Worm (Caenorhabditis elegans) whole organism, L4 larva: ENCODE results near the gene ZK816.3.

Experiments used
- F10B5.3 ChIP-seq: sonication (generic microtip); optimal IDR thresholded peaks from 2 replicates; lab custom pipeline; 2016; ENCODE audit warnings: mild to moderate bottlenecking, missing genetic modification characterization, missing compliant biosample characterization
- F49E8.2 ChIP-seq: sonication (generic microtip); optimal IDR thresholded peaks from 2 replicates; lab custom pipeline; 2016; ENCODE audit warnings: missing compliant biosample characterization, mild to moderate bottlenecking, missing genetic modification characterization, borderline replicate concordance
- Y48G9A.11 ChIP-seq: fragments of 200-800 bp; sonication (Bioruptor generic); IDR thresholded peaks from 2 replicates; pipeline ENCODE4 v1.3.6; 2022; ENCODE audit warnings: missing genetic modification reagents, missing genetic modification characterization, missing compliant biosample characterization
- Y5F2A.4 ChIP-seq: fragments of 200-800 bp; sonication (Bioruptor generic); optimal IDR thresholded peaks from 2 replicates; lab custom pipeline; 2018; ENCODE audit warnings: mild to moderate bottlenecking, missing genetic modification characterization, missing compliant biosample characterization
- ZK546.5 ChIP-seq, 2 experiments: sonication (generic microtip); optimal IDR thresholded peaks; 2 replicates each; lab custom pipeline; 2017; ENCODE audit warnings: missing biosample characterization in 2 of 2, missing genetic modification characterization in 2 of 2
- aha-1 ChIP-seq: fragments of 150-350 bp; peaks from one replicate; lab custom pipeline; 2014; ENCODE audit warnings: missing biosample characterization, missing genetic modification characterization
- ama-1 ChIP-seq: fragments of 150-350 bp; optimal IDR thresholded peaks from 2 replicates; lab custom pipeline; 2014; ENCODE audit warnings: inconsistent platforms, mixed read lengths
- attf-4 ChIP-seq: sonication (generic microtip); optimal IDR thresholded peaks from 3 replicates; lab custom pipeline; 2017; ENCODE audit warnings: missing biosample characterization, missing genetic modification characterization
- ceh-44 ChIP-seq: fragments of 200-800 bp; sonication (Bioruptor generic); IDR thresholded peaks from 2 replicates; pipeline ENCODE4 v1.3.6; 2022; ENCODE audit warnings: missing genetic modification reagents, missing genetic modification characterization, missing compliant biosample characterization
- ceh-62 ChIP-seq: sonication (generic microtip); optimal IDR thresholded peaks from 2 replicates; lab custom pipeline; 2017; ENCODE audit warnings: missing biosample characterization, missing genetic modification characterization
- ctbp-1 ChIP-seq: fragments of 200-800 bp; sonication (Bioruptor generic); IDR thresholded peaks from 2 replicates; pipeline ENCODE4 v1.3.6; 2022; ENCODE audit warnings: missing genetic modification reagents, missing genetic modification characterization, missing compliant biosample characterization
- daf-12 ChIP-seq: fragments of 150-350 bp; optimal IDR thresholded peaks from 2 replicates; lab custom pipeline; 2014; ENCODE audit warnings: missing biosample characterization, missing genetic modification reagents, missing genetic modification characterization
- daf-16 ChIP-seq, 3 experiments: sonication (generic microtip); optimal IDR thresholded peaks; 2 replicates each; lab custom pipeline; 2016 to 2017; ENCODE audit warnings: missing genetic modification characterization in 3 of 3, missing genetic modification reagents in 3 of 3, mild to moderate bottlenecking in 2 of 3, missing compliant biosample characterization in 2 of 3, missing biosample characterization in 1 of 3, moderate library complexity in 1 of 3
- daf-19 ChIP-seq: fragments of 200-800 bp; sonication (Bioruptor generic); conservative IDR thresholded peaks from 2 replicates; pipeline ENCODE4 v1.3.6; 2022; ENCODE audit warnings: missing genetic modification characterization, missing compliant biosample characterization
- daf-8 ChIP-seq: fragments of 200-800 bp; sonication (Bioruptor generic); IDR thresholded peaks from 2 replicates; pipeline ENCODE4 v1.3.6; 2022; ENCODE audit warnings: missing genetic modification characterization, missing compliant biosample characterization
- dmd-6 ChIP-seq: fragments of 200-800 bp; sonication (Bioruptor generic); IDR thresholded peaks from 2 replicates; pipeline ENCODE4 v1.3.6; 2022; ENCODE audit warnings: missing genetic modification reagents, missing genetic modification characterization, missing compliant biosample characterization
- dmd-8 ChIP-seq: fragments of 200-800 bp; sonication (Bioruptor generic); IDR thresholded peaks from 2 replicates; pipeline ENCODE4 v1.3.6; 2022; ENCODE audit warnings: missing genetic modification characterization, missing compliant biosample characterization
- dpl-1 ChIP-seq: fragments of 150-350 bp; optimal IDR thresholded peaks from 2 replicates; lab custom pipeline; 2014; ENCODE audit warnings: missing biosample characterization, missing genetic modification reagents, missing genetic modification characterization
- duxl-1 ChIP-seq: sonication (generic microtip); optimal IDR thresholded peaks from 2 replicates; lab custom pipeline; 2016; ENCODE audit warnings: mild to moderate bottlenecking, missing genetic modification characterization, moderate library complexity, missing compliant biosample characterization; ENCODE audit not compliant: poor library complexity
- dve-1 ChIP-seq: sonication (generic microtip); optimal IDR thresholded peaks from 2 replicates; lab custom pipeline; 2017; ENCODE audit warnings: antibody characterized with exemption, mild to moderate bottlenecking, missing genetic modification characterization, missing compliant biosample characterization; ENCODE audit not compliant: insufficient read depth
- egl-27 ChIP-seq: sonication (generic microtip); optimal IDR thresholded peaks from 3 replicates; lab custom pipeline; 2017; ENCODE audit warnings: missing biosample characterization, missing genetic modification reagents, missing genetic modification characterization
- fkh-10 ChIP-seq: fragments of 150-350 bp; optimal IDR thresholded peaks from 2 replicates; lab custom pipeline; 2014; ENCODE audit warnings: missing biosample characterization, missing genetic modification reagents, missing genetic modification characterization
- lin-15B ChIP-seq: fragments of 150-350 bp; sonication (generic microtip); optimal IDR thresholded peaks from 3 replicates; lab custom pipeline; 2014; ENCODE audit warnings: missing biosample characterization, missing genetic modification characterization
- madf-5 ChIP-seq, 2 experiments: fragments of 200-800 bp; sonication (Bioruptor generic); IDR thresholded peaks; 2 replicates each; pipeline ENCODE4 v1.3.6; 2022; ENCODE audit warnings: missing compliant biosample characterization in 2 of 2, missing genetic modification characterization in 2 of 2
- madf-9 ChIP-seq: fragments of 200-800 bp; sonication (Bioruptor generic); conservative IDR thresholded peaks from 2 replicates; pipeline ENCODE4 v1.3.6; 2022; ENCODE audit warnings: missing genetic modification reagents, missing genetic modification characterization, missing compliant biosample characterization
- mxl-2 ChIP-seq: fragments of 200-800 bp; sonication (Bioruptor generic); conservative IDR thresholded peaks from 2 replicates; pipeline ENCODE4 v1.3.6; 2022; ENCODE audit warnings: missing genetic modification reagents, missing genetic modification characterization, missing compliant biosample characterization
- mxl-3 ChIP-seq: fragments of 200-800 bp; sonication (Bioruptor generic); optimal IDR thresholded peaks from 2 replicates; lab custom pipeline; 2018; ENCODE audit warnings: mild to moderate bottlenecking, missing genetic modification characterization, missing compliant biosample characterization
- nhr-28 ChIP-seq: fragments of 150-350 bp; optimal IDR thresholded peaks from 2 replicates; lab custom pipeline; 2014; ENCODE audit warnings: missing biosample characterization, missing genetic modification characterization
- nhr-41 ChIP-seq: fragments of 200-800 bp; sonication (Bioruptor generic); IDR thresholded peaks from 2 replicates; pipeline ENCODE4 v1.3.6; 2022; ENCODE audit warnings: missing genetic modification reagents, missing genetic modification characterization, missing compliant biosample characterization
- nhr-42 ChIP-seq: fragments of 200-800 bp; sonication (Bioruptor generic); IDR thresholded peaks from 2 replicates; pipeline ENCODE4 v1.3.6; 2022; ENCODE audit warnings: missing genetic modification characterization, missing compliant biosample characterization
- nhr-48 ChIP-seq: sonication (generic microtip); optimal IDR thresholded peaks from 2 replicates; lab custom pipeline; 2016; ENCODE audit warnings: mild to moderate bottlenecking, missing genetic modification characterization, missing compliant biosample characterization
- nhr-6 ChIP-seq: fragments of 150-350 bp; optimal IDR thresholded peaks from 2 replicates; lab custom pipeline; 2014; ENCODE audit warnings: missing biosample characterization, missing genetic modification characterization
- nhr-77 ChIP-seq: fragments of 150-350 bp; optimal IDR thresholded peaks from 2 replicates; lab custom pipeline; 2014; ENCODE audit warnings: missing biosample characterization, missing genetic modification characterization
- php-3 ChIP-seq: fragments of 200-800 bp; sonication (Bioruptor generic); IDR thresholded peaks from 2 replicates; pipeline ENCODE4 v1.3.6; 2022; ENCODE audit warnings: missing genetic modification reagents, missing genetic modification characterization, missing compliant biosample characterization
- pqm-1 ChIP-seq: sonication (generic microtip); optimal IDR thresholded peaks from 2 replicates; lab custom pipeline; 2017; ENCODE audit warnings: missing biosample characterization, missing genetic modification characterization
- saeg-2 ChIP-seq: fragments of 200-800 bp; sonication (Bioruptor generic); IDR thresholded peaks from 2 replicates; pipeline ENCODE4 v1.3.6; 2022; ENCODE audit warnings: missing genetic modification reagents, missing genetic modification characterization, missing compliant biosample characterization
- set-16 ChIP-seq: fragments of 200-800 bp; sonication (Bioruptor generic); IDR thresholded peaks from 2 replicates; pipeline ENCODE4 v1.3.6; 2022; ENCODE audit warnings: missing genetic modification reagents, missing genetic modification characterization, missing compliant biosample characterization
- skn-1 ChIP-seq: fragments of 150-350 bp; optimal IDR thresholded peaks from 2 replicates; lab custom pipeline; 2014; ENCODE audit warnings: missing biosample characterization, missing genetic modification characterization
- snpc-1.2 ChIP-seq: fragments of 200-800 bp; sonication (Bioruptor generic); IDR thresholded peaks from 2 replicates; pipeline ENCODE4 v1.3.6; 2022; ENCODE audit warnings: missing genetic modification reagents, missing genetic modification characterization, missing compliant biosample characterization
- tag-97 ChIP-seq: fragments of 200-800 bp; sonication (Bioruptor generic); IDR thresholded peaks from 2 replicates; pipeline ENCODE4 v1.3.6; 2022; ENCODE audit warnings: missing genetic modification characterization, missing compliant biosample characterization
- tra-1 ChIP-seq: fragments of 200-800 bp; sonication (Bioruptor generic); IDR thresholded peaks from 2 replicates; pipeline ENCODE4 v1.3.6; 2022; ENCODE audit warnings: missing genetic modification reagents, missing genetic modification characterization, missing compliant biosample characterization
- zip-2 ChIP-seq: fragments of 150-350 bp; optimal IDR thresholded peaks from 2 replicates; lab custom pipeline; 2014; ENCODE audit warnings: missing biosample characterization, missing genetic modification characterization
- ztf-11 ChIP-seq: fragments of 150-350 bp; optimal IDR thresholded peaks from 2 replicates; lab custom pipeline; 2014; ENCODE audit warnings: missing biosample characterization, missing genetic modification characterization
- ztf-7 ChIP-seq: fragments of 150-350 bp; optimal IDR thresholded peaks from 2 replicates; lab custom pipeline; 2014; ENCODE audit warnings: missing biosample characterization, missing genetic modification characterization

Gene ZK816.3

DNA sequence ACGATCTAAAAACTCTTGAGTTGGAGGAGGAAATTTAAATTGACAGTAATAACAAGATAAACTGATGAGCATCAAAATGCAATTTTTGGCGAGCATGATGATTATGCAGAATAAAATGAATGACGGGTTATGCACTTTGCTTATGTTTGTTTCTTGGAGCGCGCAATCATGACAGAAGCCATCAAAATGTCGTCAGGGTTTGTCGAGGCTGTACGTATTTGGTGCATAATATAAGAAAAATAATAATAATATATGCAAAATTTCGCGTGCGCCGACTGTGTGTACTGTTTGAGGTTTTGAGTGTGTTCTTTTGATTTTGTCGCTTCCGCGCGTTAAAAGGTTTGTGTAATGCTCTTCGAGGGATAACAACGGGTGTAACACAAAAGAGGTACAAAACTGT is 2.1 kb downstream of the ZK816.3 start, which contains the start of gene nspg-4 (continued):
- no peak for TF ChIP-seq madf-9
- no peak for TF ChIP-seq nhr-42
- no peak for TF ChIP-seq tag-97 (GFP tag; lab: Robert Waterston, UW)
- TF ChIP-seq aha-1 = no peak
- TF ChIP-seq, all 104 proteins: peak for 0

DNA sequence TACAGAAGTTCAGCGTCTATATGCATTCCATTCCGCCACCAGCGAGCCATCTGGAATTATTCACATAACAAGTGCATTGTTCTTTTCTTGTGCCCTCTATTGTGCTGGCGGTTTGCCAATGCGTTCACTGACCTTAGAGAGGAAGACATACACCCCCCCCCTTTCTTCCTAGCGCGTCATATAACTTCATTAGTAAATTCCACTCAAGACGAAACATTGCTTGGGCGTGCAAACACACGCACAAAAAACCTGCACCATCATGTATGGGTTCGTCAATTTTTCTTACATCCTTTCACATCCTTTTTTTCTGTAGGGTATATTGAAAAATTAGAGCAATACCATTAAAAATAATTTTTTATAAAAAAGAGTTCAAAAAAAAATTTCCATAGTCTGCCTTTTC is 3.3 kb downstream of the ZK816.3 start, which contains the start of gene ZK816.1:
ZK816.1 (plus strand) TSS at position 187 of the 400 bp plus-strand sequence.
- no peak for TF ChIP-seq ceh-44
- TF ChIP-seq daf-19 (GFP tag; lab: Robert Waterston, UW) = no peak
- no peak for TF ChIP-seq egl-27
- no peak for TF ChIP-seq snpc-1.2
- TF ChIP-seq pqm-1 (tag; lab: Kevin White, UChicago) = no peak
- no peak for TF ChIP-seq daf-16 (GFP tag; optimal IDR thresholded peaks at IDR 0.05; lab: Kevin White, UChicago)
- TF ChIP-seq daf-16 (tag; optimal IDR thresholded peaks at IDR 0.05; lab: Kevin White, UChicago) = no peak
- no peak for TF ChIP-seq F10B5.3 (tag; lab: Kevin White, UChicago)
- TF ChIP-seq duxl-1 (tag; lab: Kevin White, UChicago) = no peak
- TF ChIP-seq nhr-48 = no peak
- TF ChIP-seq nhr-6 (tag; lab: Kevin White, UChicago) = no peak
- TF ChIP-seq, all 104 proteins: peak for 0

DNA sequence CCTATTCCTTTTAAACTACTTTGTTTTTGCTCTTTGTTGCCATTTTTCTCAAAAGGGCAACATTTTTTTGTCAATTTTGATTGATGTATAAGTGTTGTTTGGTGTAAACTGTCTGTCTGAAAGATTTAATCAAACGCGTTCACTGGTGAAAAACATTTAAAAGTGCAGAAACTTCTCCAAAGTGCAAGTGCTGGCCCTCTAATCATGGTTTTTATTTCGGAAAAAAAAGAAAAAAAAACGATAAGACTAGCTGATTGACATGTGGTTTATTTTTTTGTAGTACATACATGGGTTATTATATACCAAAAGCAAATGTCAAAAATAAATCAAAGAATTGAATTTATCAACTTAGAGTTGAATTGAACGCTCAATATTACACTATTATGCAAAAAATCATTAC is 14.2 kb downstream of the ZK816.3 start, which contains the start of gene dhs-26:
dhs-26 (minus strand) TSS at position 116 of the 400 bp plus-strand sequence.
- TF ChIP-seq zip-2 = peak; percentile 16
- TF ChIP-seq ceh-44 = no peak
- TF ChIP-seq duxl-1 (tag; lab: Kevin White, UChicago) = no peak
- no peak for TF ChIP-seq ceh-62 (tag; lab: Kevin White, UChicago)
- TF ChIP-seq F49E8.2 (tag; lab: Kevin White, UChicago) = no peak
- TF ChIP-seq Y48G9A.11 (GFP tag; lab: Robert Waterston, UW) = no peak
- TF ChIP-seq dmd-6 (GFP tag; lab: Robert Waterston, UW) = peak; percentile 92
- TF ChIP-seq nhr-28 (tag; lab: Kevin White, UChicago) = peak; percentile 82
- no peak for TF ChIP-seq nhr-41 (GFP tag; lab: Robert Waterston, UW)
- TF ChIP-seq nhr-77 (tag; lab: Kevin White, UChicago) = peak; percentile 77
- TF ChIP-seq egl-27 = no peak
- no peak for TF ChIP-seq dpl-1 (GFP tag; lab: Kevin White, UChicago)
- TF ChIP-seq dve-1 = peak; percentile 74
- no peak for TF ChIP-seq ZK546.5 (tag; optimal IDR thresholded peaks at IDR 0.05; lab: Kevin White, UChicago)
- TF ChIP-seq php-3 (GFP tag; lab: Robert Waterston, UW) = no peak
- TF ChIP-seq dmd-8 (GFP tag; lab: Robert Waterston, UW) = no peak
- no peak for TF ChIP-seq fkh-10 (GFP tag; lab: Kevin White, UChicago)
- no peak for TF ChIP-seq daf-12 (tag; lab: Kevin White, UChicago)
- TF ChIP-seq Y5F2A.4 = no peak
- no peak for TF ChIP-seq set-16 (GFP tag; lab: Robert Waterston, UW)
- TF ChIP-seq pqm-1 (tag; lab: Kevin White, UChicago) = peak; percentile 6
- TF ChIP-seq mxl-3 = no peak
- no peak for TF ChIP-seq skn-1 (tag; lab: Kevin White, UChicago)
- TF ChIP-seq saeg-2 = no peak
- no peak for TF ChIP-seq daf-8 (GFP tag; lab: Robert Waterston, UW)
- TF ChIP-seq ama-1 (lab: Kevin White, UChicago) = no peak
- TF ChIP-seq ztf-7 (tag; lab: Kevin White, UChicago) = no peak
- no peak for TF ChIP-seq aha-1
- no peak for TF ChIP-seq nhr-6 (tag; lab: Kevin White, UChicago)
- TF ChIP-seq nhr-48 = peak; percentile 54
- no peak for TF ChIP-seq ztf-11 (tag; lab: Kevin White, UChicago)
- TF ChIP-seq tra-1 (GFP tag; lab: Robert Waterston, UW) = no peak
- TF ChIP-seq lin-15B (tag; lab: Kevin White, UChicago) = no peak
- TF ChIP-seq ctbp-1 = no peak
- no peak for TF ChIP-seq daf-16 (GFP tag; optimal IDR thresholded peaks at IDR 0.05; lab: Kevin White, UChicago)
- peak; percentile 89 for TF ChIP-seq daf-16 (tag; optimal IDR thresholded peaks at IDR 0.05; lab: Kevin White, UChicago)
- TF ChIP-seq madf-5 (GFP tag; IDR thresholded peaks at IDR 0.05; lab: Robert Waterston, UW) = no peak
- no peak for TF ChIP-seq attf-4 (tag; lab: Kevin White, UChicago)
- no peak for TF ChIP-seq mxl-2 (GFP tag; lab: Robert Waterston, UW)
- TF ChIP-seq snpc-1.2 = no peak
